Fruit fly (Drosophila melanogaster) whole organism, embryonic: ENCODE measurements around the gene CG16727.

Experiments
- Aef1 ChIP-seq: fragments of 200-800 bp; sonication (Bioruptor generic); IDR thresholded peaks from 3 replicates; pipeline ENCODE4 v1.3.6; 2022; ENCODE audit warnings: missing biosample characterization, missing genetic modification characterization
- B-H2 ChIP-seq: fragments of 200-800 bp; sonication (Bioruptor generic); optimal IDR thresholded peaks from 2 replicates; lab custom pipeline; 2018; ENCODE audit warnings: missing biosample characterization, mild to moderate bottlenecking, missing genetic modification characterization
- CG10654 ChIP-seq: fragments of 200-800 bp; sonication (Bioruptor generic); optimal IDR thresholded peaks from 2 replicates; lab custom pipeline; 2016; ENCODE audit warnings: missing biosample characterization, missing genetic modification characterization
- CG10959 ChIP-seq: fragments of 200-800 bp; sonication (Bioruptor generic); IDR thresholded peaks from 2 replicates; pipeline ENCODE4 v1.3.6; 2022; ENCODE audit warnings: missing biosample characterization, missing genetic modification characterization
- CG15601 ChIP-seq: fragments of 200-800 bp; sonication (Bioruptor generic); optimal IDR thresholded peaks from 3 replicates; lab custom pipeline; 2019; ENCODE audit warnings: missing biosample characterization, mild to moderate bottlenecking, missing genetic modification characterization, moderate library complexity
- CG17359 ChIP-seq: fragments of 200-800 bp; sonication (Bioruptor generic); optimal IDR thresholded peaks from 3 replicates; lab custom pipeline; 2018; ENCODE audit warnings: missing biosample characterization, mild to moderate bottlenecking, missing genetic modification characterization, moderate library complexity
- CG18262 ChIP-seq: fragments of 200-800 bp; optimal IDR thresholded peaks from 3 replicates; lab custom pipeline; 2019; ENCODE audit warnings: missing biosample characterization, mild to moderate bottlenecking, missing genetic modification characterization, moderate library complexity
- CG2120 ChIP-seq: fragments of 200-800 bp; sonication (Bioruptor generic); optimal IDR thresholded peaks from 3 replicates; lab custom pipeline; 2016; ENCODE audit warnings: missing biosample characterization, missing genetic modification characterization
- CG2129 ChIP-seq: fragments of 200-800 bp; sonication (Bioruptor generic); IDR thresholded peaks from 2 replicates; pipeline ENCODE4 v1.3.6; 2022; ENCODE audit warnings: missing biosample characterization, missing genetic modification characterization; ENCODE audit not compliant: partially characterized antibody
- CG30020 ChIP-seq: fragments of 200-800 bp; optimal IDR thresholded peaks from 2 replicates; lab custom pipeline; 2019; ENCODE audit warnings: missing biosample characterization, mild to moderate bottlenecking, missing genetic modification characterization, moderate library complexity
- CG3065 ChIP-seq: fragments of 200-800 bp; sonication (Bioruptor generic); optimal IDR thresholded peaks from 2 replicates; lab custom pipeline; 2016; ENCODE audit warnings: missing biosample characterization, missing genetic modification characterization
- CG31441 ChIP-seq: fragments of 200-800 bp; sonication (Bioruptor generic); IDR thresholded peaks from 2 replicates; pipeline ENCODE4 v1.3.6; 2022; ENCODE audit warnings: missing biosample characterization, missing genetic modification characterization
- CG42726 ChIP-seq: fragments of 200-800 bp; sonication (Bioruptor generic); IDR thresholded peaks from 2 replicates; pipeline ENCODE4 v1.3.6; 2022; ENCODE audit warnings: missing biosample characterization, missing genetic modification characterization; ENCODE audit not compliant: partially characterized antibody
- CG4328 ChIP-seq: fragments of 200-800 bp; sonication (Bioruptor generic); optimal IDR thresholded peaks from 3 replicates; lab custom pipeline; 2017; ENCODE audit warnings: missing biosample characterization, missing genetic modification reagents, missing genetic modification characterization
- CG5245 ChIP-seq: fragments of 200-800 bp; sonication (Bioruptor generic); optimal IDR thresholded peaks from 3 replicates; lab custom pipeline; 2016; ENCODE audit warnings: missing biosample characterization, missing genetic modification characterization
- CG6689 ChIP-seq: fragments of 200-800 bp; sonication (Bioruptor generic); IDR thresholded peaks from 2 replicates; pipeline ENCODE4 v1.3.6; 2022; ENCODE audit warnings: missing biosample characterization, missing genetic modification characterization
- CG6854 ChIP-seq: fragments of 200-800 bp; sonication (Bioruptor generic); optimal IDR thresholded peaks from 3 replicates; lab custom pipeline; 2017; ENCODE audit warnings: missing biosample characterization, mild to moderate bottlenecking, missing genetic modification characterization
- CG7963 ChIP-seq: fragments of 200-800 bp; sonication (Bioruptor generic); IDR thresholded peaks from 3 replicates; pipeline ENCODE4 v1.3.6; 2022; ENCODE audit warnings: missing biosample characterization, missing genetic modification characterization; ENCODE audit not compliant: partially characterized antibody
- CG9727 ChIP-seq: fragments of 200-800 bp; sonication (Bioruptor generic); optimal IDR thresholded peaks from 3 replicates; lab custom pipeline; 2017; ENCODE audit warnings: missing biosample characterization, mild to moderate bottlenecking, missing genetic modification characterization
- CTCF ChIP-seq: fragments of 200-800 bp; sonication (Bioruptor generic); optimal IDR thresholded peaks from 2 replicates; lab custom pipeline; 2017; ENCODE audit warnings: missing biosample characterization, mild to moderate bottlenecking, missing genetic modification characterization, moderate library complexity
- Dad ChIP-seq: fragments of 200-800 bp; sonication (Bioruptor generic); optimal IDR thresholded peaks from 3 replicates; lab custom pipeline; 2016; ENCODE audit warnings: missing biosample characterization, missing genetic modification characterization
- Deaf1 ChIP-seq: fragments of 200-800 bp; optimal IDR thresholded peaks from 3 replicates; lab custom pipeline; 2019; ENCODE audit warnings: missing biosample characterization, mild to moderate bottlenecking, missing genetic modification characterization, moderate library complexity
- Dref ChIP-seq: fragments of 200-800 bp; sonication (Bioruptor generic); IDR thresholded peaks from 2 replicates; pipeline ENCODE4 v1.3.6; 2022; ENCODE audit warnings: missing biosample characterization, missing genetic modification characterization
- Hmr ChIP-seq: fragments of 200-800 bp; sonication (Bioruptor generic); optimal IDR thresholded peaks from 3 replicates; lab custom pipeline; 2017; ENCODE audit warnings: mild to moderate bottlenecking, missing biosample characterization, missing genetic modification reagents, missing genetic modification characterization
- Meics ChIP-seq: fragments of 200-800 bp; sonication (Bioruptor generic); optimal IDR thresholded peaks from 2 replicates; lab custom pipeline; 2017; ENCODE audit warnings: missing biosample characterization, mild to moderate bottlenecking, missing genetic modification characterization
- Oli ChIP-seq: fragments of 200-800 bp; sonication (Bioruptor generic); optimal IDR thresholded peaks from 2 replicates; lab custom pipeline; 2018; ENCODE audit warnings: missing biosample characterization, mild to moderate bottlenecking, missing genetic modification characterization, moderate library complexity
- ato ChIP-seq: fragments of 200-800 bp; sonication (Bioruptor generic); IDR thresholded peaks from 2 replicates; pipeline ENCODE4 v1.3.6; 2022; ENCODE audit warnings: missing biosample characterization, missing genetic modification characterization; ENCODE audit not compliant: partially characterized antibody
- cato ChIP-seq: fragments of 200-800 bp; sonication (Bioruptor generic); optimal IDR thresholded peaks from 2 replicates; lab custom pipeline; 2016; ENCODE audit warnings: missing biosample characterization, missing genetic modification characterization, borderline replicate concordance
- crp ChIP-seq, 2 experiments: fragments of 200-800 bp; sonication (Bioruptor generic); optimal IDR thresholded peaks; 2 replicates in 1 of 2; 3 replicates in 1 of 2; lab custom pipeline; 2017; ENCODE audit warnings: missing biosample characterization in 2 of 2, missing genetic modification characterization in 2 of 2, mild to moderate bottlenecking in 1 of 2, moderate library complexity in 1 of 2
- cwo ChIP-seq: fragments of 200-800 bp; sonication (Bioruptor generic); optimal IDR thresholded peaks from 3 replicates; lab custom pipeline; 2017; ENCODE audit warnings: missing biosample characterization, missing genetic modification characterization, mild to moderate bottlenecking, moderate library complexity, missing genetic modification reagents
- ems ChIP-seq: fragments of 200-800 bp; sonication (Bioruptor generic); optimal IDR thresholded peaks from 3 replicates; lab custom pipeline; 2016; ENCODE audit warnings: missing biosample characterization, missing genetic modification characterization
- fd96Cb ChIP-seq: fragments of 200-800 bp; sonication (Bioruptor generic); optimal IDR thresholded peaks from 2 replicates; lab custom pipeline; 2018; ENCODE audit warnings: missing biosample characterization, mild to moderate bottlenecking, missing genetic modification characterization, moderate library complexity
- gcm ChIP-seq: fragments of 200-800 bp; sonication (Bioruptor generic); optimal IDR thresholded peaks from 2 replicates; lab custom pipeline; 2019; ENCODE audit warnings: missing biosample characterization, mild to moderate bottlenecking, missing genetic modification characterization, moderate library complexity
- gfzf ChIP-seq: fragments of 200-800 bp; sonication (Bioruptor generic); optimal IDR thresholded peaks from 2 replicates; lab custom pipeline; 2016; ENCODE audit warnings: missing biosample characterization, mild to moderate bottlenecking, missing genetic modification characterization, moderate library complexity
- grn ChIP-seq: fragments of 200-800 bp; sonication (Bioruptor generic); optimal IDR thresholded peaks from 3 replicates; lab custom pipeline; 2017; ENCODE audit warnings: missing biosample characterization, missing genetic modification characterization
- ind ChIP-seq: fragments of 200-800 bp; sonication (Bioruptor generic); optimal IDR thresholded peaks from 3 replicates; lab custom pipeline; 2016; ENCODE audit warnings: missing biosample characterization, missing genetic modification characterization
- kah ChIP-seq: fragments of 200-800 bp; sonication (Bioruptor generic); optimal IDR thresholded peaks from 2 replicates; lab custom pipeline; 2018; ENCODE audit warnings: missing biosample characterization, mild to moderate bottlenecking, missing genetic modification characterization
- kay ChIP-seq: fragments of 200-800 bp; sonication (Bioruptor generic); optimal IDR thresholded peaks from 2 replicates; lab custom pipeline; 2016; ENCODE audit warnings: missing biosample characterization, missing genetic modification characterization
- lov ChIP-seq, 2 experiments: fragments of 200-800 bp in 1 of 2; fragments of >200 bp in 1 of 2; sonication (Bioruptor generic) in 1 of 2; IDR thresholded peaks in 1 of 2; optimal IDR thresholded peaks in 1 of 2; 2 replicates in 1 of 2; 3 replicates in 1 of 2; pipeline versions ENCODE4 v1.3.6 to Lab custom; 2017 to 2022; ENCODE audit warnings: missing biosample characterization in 1 of 2, missing genetic modification characterization in 1 of 2
- luna ChIP-seq: fragments of 200-800 bp; sonication (Bioruptor generic); optimal IDR thresholded peaks from 2 replicates; lab custom pipeline; 2016; ENCODE audit warnings: missing biosample characterization, missing genetic modification characterization
- mld ChIP-seq: fragments of 200-800 bp; sonication (Bioruptor generic); IDR thresholded peaks from 3 replicates; pipeline ENCODE4 v1.3.6; 2022; ENCODE audit warnings: missing biosample characterization, missing genetic modification characterization; ENCODE audit not compliant: partially characterized antibody
- nerfin-1 ChIP-seq: fragments of 200-800 bp; sonication (Bioruptor generic); optimal IDR thresholded peaks from 3 replicates; lab custom pipeline; 2019; ENCODE audit warnings: missing biosample characterization, mild to moderate bottlenecking, missing genetic modification characterization, moderate library complexity
- nom ChIP-seq: fragments of 200-800 bp; sonication (Bioruptor generic); optimal IDR thresholded peaks from 2 replicates; lab custom pipeline; 2017; ENCODE audit warnings: missing biosample characterization, missing genetic modification characterization, mild to moderate bottlenecking, moderate library complexity, missing genetic modification reagents
- pfk ChIP-seq: fragments of 200-800 bp; sonication (Bioruptor generic); optimal IDR thresholded peaks from 2 replicates; lab custom pipeline; 2018; ENCODE audit warnings: missing biosample characterization, mild to moderate bottlenecking, missing genetic modification characterization, moderate library complexity
- repo ChIP-seq: fragments of 200-800 bp; sonication (Bioruptor generic); optimal IDR thresholded peaks from 2 replicates; lab custom pipeline; 2016; ENCODE audit warnings: missing biosample characterization, missing genetic modification characterization
- schlank ChIP-seq: fragments of 200-800 bp; sonication (Bioruptor generic); optimal IDR thresholded peaks from 2 replicates; lab custom pipeline; 2018; ENCODE audit warnings: missing biosample characterization, mild to moderate bottlenecking, missing genetic modification characterization
- slbo ChIP-seq: fragments of 200-800 bp; sonication (Bioruptor generic); IDR thresholded peaks from 2 replicates; pipeline ENCODE4 v1.3.6; 2022; ENCODE audit warnings: missing biosample characterization, missing genetic modification characterization
- stwl ChIP-seq: fragments of 200-800 bp; sonication (Bioruptor generic); optimal IDR thresholded peaks from 3 replicates; lab custom pipeline; 2018; ENCODE audit warnings: missing biosample characterization, mild to moderate bottlenecking, missing genetic modification characterization, moderate library complexity
- wek ChIP-seq: fragments of 200-800 bp; sonication (Bioruptor generic); optimal IDR thresholded peaks from 3 replicates; lab custom pipeline; 2018; ENCODE audit warnings: missing biosample characterization, mild to moderate bottlenecking, missing genetic modification characterization, moderate library complexity
- zfh2 ChIP-seq: fragments of 200-800 bp; sonication (Bioruptor generic); optimal IDR thresholded peaks from 2 replicates; lab custom pipeline; 2016; ENCODE audit warnings: missing biosample characterization, missing genetic modification characterization

Gene CG16727

dm6 chr3R:19632685-19633116 lies 19.5 kb downstream of the CG16727 start, which contains the start of gene CG6231 (continued):
- TF ChIP-seq CG2120 (no peak), nerfin-1 (tag; lab: Kevin White, UChicago) (no peak), nom (GFP tag; lab: Kevin White, UChicago) (no peak), CTCF (GFP tag; lab: Kevin White, UChicago) (no peak), Deaf1 (peak; percentile 87), mld (no peak), pfk (GFP tag; lab: Kevin White, UChicago) (no peak), CG9727 (GFP tag; lab: Kevin White, UChicago) (no peak), CG2129 (no peak), Aef1 (no peak), grn (GFP tag; lab: Kevin White, UChicago) (no peak), CG10959 (GFP tag; lab: Robert Waterston, UW) (no peak), CG42726 (GFP tag; lab: Robert Waterston, UW) (no peak), CG7963 (0 out of 3 replicates have a peak, but pooled peaks have one; percentile 18), cato (GFP tag; lab: Kevin White, UChicago) (no peak), gcm (GFP tag; lab: Kevin White, UChicago) (no peak), Oli (tag; lab: Kevin White, UChicago) (no peak), CG30020 (tag; lab: Kevin White, UChicago) (no peak), luna (GFP tag; lab: Kevin White, UChicago) (no peak), CG31441 (GFP tag; lab: Robert Waterston, UW) (no peak), repo (no peak), Dref (no peak), kay (peak; percentile 8), ind (GFP tag; lab: Kevin White, UChicago) (no peak), ato (GFP tag; lab: Robert Waterston, UW) (no peak), CG15601 (tag; lab: Kevin White, UChicago) (no peak), crp (GFP tag; optimal IDR thresholded peaks at IDR 0.05; lab: Kevin White, UChicago) (peak in 1 of 2 experiments; percentile 75), schlank (no peak), wek (no peak), CG4328 (GFP tag; lab: Kevin White, UChicago) (no peak), CG18262 (tag; lab: Kevin White, UChicago) (no peak), CG5245 (no peak), gfzf (no peak), stwl (tag; lab: Kevin White, UChicago) (no peak), CG17359 (tag; lab: Kevin White, UChicago) (no peak), fd96Cb (tag; lab: Kevin White, UChicago) (no peak), zfh2 (no peak), cwo (GFP tag; lab: Kevin White, UChicago) (peak; percentile 80), CG3065 (no peak), CG6689 (GFP tag; lab: Robert Waterston, UW) (no peak), Hmr (GFP tag; lab: Kevin White, UChicago) (no peak), slbo (GFP tag; lab: Robert Waterston, UW) (no peak), Meics (no peak), B-H2 (GFP tag; lab: Kevin White, UChicago) (no peak), Dad (GFP tag; lab: Kevin White, UChicago) (no peak), kah (no peak), lov (optimal IDR thresholded peaks at IDR 0.05; lab: Kevin White, UChicago) (no peak), lov (GFP tag; IDR thresholded peaks at IDR 0.05; lab: Robert Waterston, UW) (no peak), CG10654 (GFP tag; lab: Kevin White, UChicago) (no peak), CG6854 (no peak), ems (GFP tag; lab: Kevin White, UChicago) (no peak)
